Worm (Caenorhabditis elegans) whole organism, L4/young adult: ENCODE measurements around the gene F27D9.13.

ENCODE experiments used
- W03F9.2 ChIP-seq: fragments of 150-350 bp; optimal IDR thresholded peaks from 2 replicates; lab custom pipeline; 2014; ENCODE audit warnings: missing biosample characterization, missing genetic modification characterization
- dao-5 ChIP-seq: sonication (generic microtip); optimal IDR thresholded peaks from 2 replicates; lab custom pipeline; 2016; ENCODE audit warnings: missing genotype, missing genetic modification characterization, moderate library complexity, missing compliant biosample characterization
- him-1 ChIP-seq: sonication (generic microtip); optimal IDR thresholded peaks from 2 replicates; lab custom pipeline; 2016; ENCODE audit warnings: missing genotype, missing genetic modification reagents, missing genetic modification characterization, missing compliant biosample characterization

Gene F27D9.13

ce11 chrX:7667394-7668089, at the start of gene F27D9.13:
TSS of gene F27D9.13 (minus strand) at chrX:7667444.
- no peak for TF ChIP-seq him-1 (tag; lab: Kevin White, UChicago)
- TF ChIP-seq dao-5: no peak
- TF ChIP-seq W03F9.2: no peak

- TF ChIP-seq W03F9.2 (no peak), dao-5 (no peak), him-1 (tag; lab: Kevin White, UChicago) (no peak)
Observed at ce11 chrX:7715463-7715862, 48.2 kb upstream of the F27D9.13 start.

- no peak for TF ChIP-seq dao-5
- no peak for TF ChIP-seq W03F9.2
- TF ChIP-seq him-1 (tag; lab: Kevin White, UChicago): no peak
Observed at ce11 chrX:7712887-7713286, 45.6 kb upstream of the F27D9.13 start.

ce11 chrX:7710643-7711042, 43.4 kb upstream of the F27D9.13 start, which contains the start of gene K09F5.4:
TSS of gene K09F5.4 (minus strand) at chrX:7710743.
- TF ChIP-seq W03F9.2: no peak
- no peak for TF ChIP-seq dao-5
- TF ChIP-seq him-1 (tag; lab: Kevin White, UChicago): no peak

- TF ChIP-seq him-1 (tag; lab: Kevin White, UChicago) (no peak), dao-5 (no peak), W03F9.2 (no peak)
Observed at ce11 chrX:7710187-7710586, 42.9 kb upstream of the F27D9.13 start.

ce11 chrX:7707031-7707430, 39.8 kb upstream of the F27D9.13 start, which contains the start of gene kvs-1:
TSS of gene kvs-1 (minus strand) at chrX:7707131.
- TF ChIP-seq him-1 (tag; lab: Kevin White, UChicago): no peak
- no peak for TF ChIP-seq W03F9.2
- TF ChIP-seq dao-5: no peak

- TF ChIP-seq W03F9.2 (no peak), him-1 (tag; lab: Kevin White, UChicago) (no peak), dao-5 (no peak)
Observed at ce11 chrX:7703863-7704262, 36.6 kb upstream of the F27D9.13 start.

- TF ChIP-seq him-1 (tag; lab: Kevin White, UChicago) (peak; percentile 41), dao-5 (no peak)
Observed at ce11 chrX:7689570-7689969, 22.3 kb upstream of the F27D9.13 start.

ce11 chrX:7689119-7689518, 21.9 kb upstream of the F27D9.13 start, which contains the start of gene clik-2:
TSS of gene clik-2 (minus strand) at chrX:7689219.
- no peak for TF ChIP-seq dao-5
- TF ChIP-seq W03F9.2: no peak
- TF ChIP-seq him-1 (tag; lab: Kevin White, UChicago): no peak

ce11 chrX:7681965-7682946, 15.0 kb upstream of the F27D9.13 start, which contains the start of gene unc-18:
TSS of gene unc-18 (plus strand) at chrX:7682896.
- no peak for TF ChIP-seq him-1 (tag; lab: Kevin White, UChicago)
- TF ChIP-seq dao-5: no peak
- TF ChIP-seq W03F9.2: no peak

- no peak for TF ChIP-seq W03F9.2
- no peak for TF ChIP-seq him-1 (tag; lab: Kevin White, UChicago)
- no peak for TF ChIP-seq dao-5
Observed at ce11 chrX:7680545-7681330, 13.5 kb upstream of the F27D9.13 start, which contains the start of gene stn-2. TSS of gene stn-2 (minus strand) at chrX:7680619.

- no peak for TF ChIP-seq him-1 (tag; lab: Kevin White, UChicago)
- TF ChIP-seq W03F9.2: no peak
- TF ChIP-seq dao-5: no peak
Observed at ce11 chrX:7679835-7680234, 12.6 kb upstream of the F27D9.13 start.

ce11 chrX:7678437-7679139, 11.3 kb upstream of the F27D9.13 start:
- TF ChIP-seq dao-5: no peak
- peak; percentile 68 for TF ChIP-seq him-1 (tag; lab: Kevin White, UChicago)
